Worm (Caenorhabditis elegans): Measurements from ENCODE around the gene ugt-52.

- TF ChIP-seq T22C8.4 (GFP tag; IDR thresholded peaks at IDR 0.05) (no peak), cog-1 (tag; optimal IDR thresholded peaks at IDR 0.05) (no peak), ref-1 (GFP tag; conservative IDR thresholded peaks at IDR 0.05) (no peak)
Observed at ce11 chrIV:763377-764063, 15.1 kb upstream of the ugt-52 start, which contains the start of gene col-103.

Data from whole organism, midembryonic.